Worm (Caenorhabditis elegans) whole organism, L1 larva: ENCODE measurements around the gene F56H9.8.

ENCODE experiments used
- nhr-12 ChIP-seq: sonication (generic microtip); optimal IDR thresholded peaks from 2 replicates; lab custom pipeline; 2017; ENCODE audit warnings: missing biosample characterization, missing genetic modification characterization
- nhr-76 ChIP-seq: sonication (generic microtip); optimal IDR thresholded peaks from 2 replicates; lab custom pipeline; 2017; ENCODE audit warnings: missing biosample characterization, missing genetic modification characterization

DNA sequence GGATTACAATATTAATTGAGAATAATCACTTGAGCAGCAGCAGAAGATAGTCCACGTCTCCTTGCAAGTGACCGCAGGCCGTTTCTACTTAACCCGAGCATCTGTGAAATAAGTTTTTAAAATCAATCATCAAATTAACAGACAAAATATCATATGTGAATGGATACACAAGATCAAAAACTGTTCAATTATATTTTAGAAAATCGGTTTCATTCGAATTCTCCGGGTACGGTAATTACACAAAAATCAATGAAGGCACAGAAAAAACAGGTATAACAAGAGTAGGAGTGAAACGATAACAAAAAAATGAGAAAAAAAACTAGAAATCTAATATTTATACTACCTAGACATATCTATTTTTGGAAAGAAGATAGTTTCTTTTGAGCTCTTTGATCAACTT is 48.4 kb upstream of the F56H9.8 start, which contains the start of gene mma-1:
- no peak for TF ChIP-seq nhr-76
- TF ChIP-seq nhr-12 (tag; lab: Kevin White, UChicago): no peak
